Fruit fly (Drosophila melanogaster) whole organism, embryonic: ENCODE measurements around the gene Tsp66A.

Source experiments
- Atf6 ChIP-seq: fragments of 200-800 bp; sonication (Bioruptor generic); IDR thresholded peaks from 2 replicates; pipeline ENCODE4 v1.3.6; 2022; ENCODE audit warnings: missing biosample characterization, missing genetic modification characterization
- Bteb2 ChIP-seq: fragments of 200-800 bp; sonication (Bioruptor generic); optimal IDR thresholded peaks from 2 replicates; lab custom pipeline; 2016; ENCODE audit warnings: missing biosample characterization, missing genetic modification characterization
- CG10565 ChIP-seq: fragments of 200-800 bp; sonication (Bioruptor generic); optimal IDR thresholded peaks from 3 replicates; lab custom pipeline; 2016; ENCODE audit warnings: missing biosample characterization, mild to moderate bottlenecking, missing genetic modification characterization
- CG11093 ChIP-seq: fragments of 200-800 bp; sonication (Bioruptor generic); IDR thresholded peaks from 3 replicates; pipeline ENCODE4 v1.3.6; 2022; ENCODE audit warnings: missing biosample characterization, missing genetic modification characterization
- CG11504 ChIP-seq: fragments of 200-800 bp; sonication (Bioruptor generic); optimal IDR thresholded peaks from 3 replicates; lab custom pipeline; 2019; ENCODE audit warnings: missing biosample characterization, mild to moderate bottlenecking, missing genetic modification characterization, moderate library complexity
- CG17829 ChIP-seq: fragments of 200-800 bp; optimal IDR thresholded peaks from 2 replicates; lab custom pipeline; 2019; ENCODE audit warnings: missing biosample characterization, mild to moderate bottlenecking, missing genetic modification characterization, moderate library complexity
- CG18262 ChIP-seq: fragments of 200-800 bp; optimal IDR thresholded peaks from 3 replicates; lab custom pipeline; 2019; ENCODE audit warnings: missing biosample characterization, mild to moderate bottlenecking, missing genetic modification characterization, moderate library complexity
- CG2202 ChIP-seq: fragments of 200-800 bp; sonication (Bioruptor generic); optimal IDR thresholded peaks from 2 replicates; lab custom pipeline; 2018; ENCODE audit warnings: missing biosample characterization, mild to moderate bottlenecking, missing genetic modification characterization
- CG3065 ChIP-seq: fragments of 200-800 bp; sonication (Bioruptor generic); optimal IDR thresholded peaks from 2 replicates; lab custom pipeline; 2016; ENCODE audit warnings: missing biosample characterization, missing genetic modification characterization
- CG34376 ChIP-seq: fragments of 200-800 bp; sonication (Bioruptor generic); optimal IDR thresholded peaks from 2 replicates; lab custom pipeline; 2018; ENCODE audit warnings: missing biosample characterization, mild to moderate bottlenecking, missing genetic modification characterization
- CG4404 ChIP-seq: fragments of 200-800 bp; sonication (Bioruptor generic); IDR thresholded peaks from 2 replicates; pipeline ENCODE4 v1.3.6; 2022; ENCODE audit warnings: missing biosample characterization, missing genetic modification characterization
- CG4617 ChIP-seq: fragments of 200-800 bp; sonication (Bioruptor generic); optimal IDR thresholded peaks from 3 replicates; lab custom pipeline; 2016; ENCODE audit warnings: missing biosample characterization, missing genetic modification characterization, borderline replicate concordance
- CG5245 ChIP-seq: fragments of 200-800 bp; sonication (Bioruptor generic); optimal IDR thresholded peaks from 3 replicates; lab custom pipeline; 2016; ENCODE audit warnings: missing biosample characterization, missing genetic modification characterization
- CG6254 ChIP-seq: fragments of 200-800 bp; sonication (Bioruptor generic); optimal IDR thresholded peaks from 3 replicates; lab custom pipeline; 2017; ENCODE audit warnings: mild to moderate bottlenecking, missing biosample characterization, missing genetic modification reagents, missing genetic modification characterization
- CG7372 ChIP-seq: fragments of 200-800 bp; sonication (Bioruptor generic); IDR thresholded peaks from 2 replicates; pipeline ENCODE4 v1.3.6; 2022; ENCODE audit warnings: missing biosample characterization, missing genetic modification characterization
- CG7839 ChIP-seq: fragments of 200-800 bp; sonication (Bioruptor generic); optimal IDR thresholded peaks from 3 replicates; lab custom pipeline; 2018; ENCODE audit warnings: missing biosample characterization, mild to moderate bottlenecking, missing genetic modification characterization, moderate library complexity
- CG9609 ChIP-seq: fragments of 200-800 bp; sonication (Bioruptor generic); optimal IDR thresholded peaks from 3 replicates; lab custom pipeline; 2016; ENCODE audit warnings: missing biosample characterization, missing genetic modification characterization
- CG9817 ChIP-seq: fragments of 200-800 bp; sonication (Bioruptor generic); optimal IDR thresholded peaks from 2 replicates; lab custom pipeline; 2018; ENCODE audit warnings: missing biosample characterization, mild to moderate bottlenecking, missing genetic modification characterization, moderate library complexity
- Chrac-16 ChIP-seq: fragments of 200-800 bp; sonication (Bioruptor generic); optimal IDR thresholded peaks from 3 replicates; lab custom pipeline; 2016; ENCODE audit warnings: missing biosample characterization, missing genetic modification characterization
- HLHmδ ChIP-seq: fragments of 200-800 bp; sonication (Bioruptor generic); optimal IDR thresholded peaks from 2 replicates; lab custom pipeline; 2018; ENCODE audit warnings: missing biosample characterization, mild to moderate bottlenecking, missing genetic modification characterization, moderate library complexity
- Hr39 ChIP-seq: fragments of >200 bp; optimal IDR thresholded peaks from 2 replicates; lab custom pipeline; 2017
- MTF-1 ChIP-seq: fragments of 200-800 bp; sonication (Bioruptor generic); optimal IDR thresholded peaks from 2 replicates; lab custom pipeline; 2018; ENCODE audit warnings: missing biosample characterization, mild to moderate bottlenecking, missing genetic modification characterization, borderline replicate concordance
- Max ChIP-seq: fragments of 200-800 bp; sonication (Bioruptor generic); optimal IDR thresholded peaks from 2 replicates; lab custom pipeline; 2016; ENCODE audit warnings: missing biosample characterization, mild to moderate bottlenecking, missing genetic modification characterization
- Neu2 ChIP-seq: fragments of 200-800 bp; sonication (Bioruptor generic); optimal IDR thresholded peaks from 3 replicates; lab custom pipeline; 2016; ENCODE audit warnings: missing biosample characterization, missing genetic modification characterization, borderline replicate concordance
- Scr ChIP-seq: fragments of 200-800 bp; sonication (Bioruptor generic); IDR thresholded peaks from 2 replicates; pipeline ENCODE4 v1.3.6; 2022; ENCODE audit warnings: missing biosample characterization, missing genetic modification characterization; ENCODE audit not compliant: partially characterized antibody
- Sin3A ChIP-seq: fragments of >200 bp; optimal IDR thresholded peaks from 2 replicates; lab custom pipeline; 2018
- Spps ChIP-seq: fragments of 200-800 bp; sonication (Bioruptor generic); optimal IDR thresholded peaks from 2 replicates; lab custom pipeline; 2018; ENCODE audit warnings: missing biosample characterization, mild to moderate bottlenecking, missing genetic modification characterization
- Trl ChIP-seq, 3 experiments: fragments of >200 bp in 2 of 3; fragments of 200-800 bp in 1 of 3; sonication (Bioruptor generic) in 1 of 3; optimal IDR thresholded peaks; 2 replicates in 1 of 3; 3 replicates in 2 of 3; lab custom pipeline; 2016 to 2017; ENCODE audit warnings: missing biosample characterization in 1 of 3, missing genetic modification characterization in 1 of 3
- Xrp1 ChIP-seq: fragments of 200-800 bp; sonication (Bioruptor generic); IDR thresholded peaks from 2 replicates; pipeline ENCODE4 v1.3.6; 2022; ENCODE audit warnings: missing biosample characterization, missing genetic modification characterization
- abd-A ChIP-seq: fragments of 200-800 bp; sonication (Bioruptor generic); optimal IDR thresholded peaks from 3 replicates; lab custom pipeline; 2019; ENCODE audit warnings: missing biosample characterization, mild to moderate bottlenecking, missing genetic modification characterization, moderate library complexity
- chm ChIP-seq: fragments of 200-800 bp; sonication (Bioruptor generic); IDR thresholded peaks from 2 replicates; pipeline ENCODE4 v1.3.6; 2022; ENCODE audit warnings: missing biosample characterization, missing genetic modification characterization
- dysf ChIP-seq: fragments of 200-800 bp; sonication (Bioruptor generic); IDR thresholded peaks from 3 replicates; pipeline ENCODE4 v1.3.6; 2022; ENCODE audit warnings: missing biosample characterization, missing genetic modification characterization
- en ChIP-seq: fragments of 200-800 bp; sonication (Bioruptor generic); optimal IDR thresholded peaks from 2 replicates; lab custom pipeline; 2016; ENCODE audit warnings: missing biosample characterization, missing genetic modification characterization
- gsb-n ChIP-seq: fragments of 200-800 bp; sonication (Bioruptor generic); optimal IDR thresholded peaks from 3 replicates; lab custom pipeline; 2018; ENCODE audit warnings: missing biosample characterization, mild to moderate bottlenecking, missing genetic modification characterization
- her ChIP-seq: fragments of 200-800 bp; sonication (Bioruptor generic); optimal IDR thresholded peaks from 2 replicates; lab custom pipeline; 2016; ENCODE audit warnings: missing biosample characterization, missing genetic modification characterization
- insv ChIP-seq, 2 experiments: fragments of 200-800 bp; sonication (Bioruptor generic); optimal IDR thresholded peaks; 3 replicates each; lab custom pipeline; 2016 to 2018; ENCODE audit warnings: missing biosample characterization in 2 of 2, missing genetic modification characterization in 2 of 2
- inv ChIP-seq: fragments of 200-800 bp; sonication (Bioruptor generic); IDR thresholded peaks from 2 replicates; pipeline ENCODE4 v1.3.6; 2022; ENCODE audit warnings: missing biosample characterization, missing genetic modification characterization; ENCODE audit not compliant: partially characterized antibody
- jing ChIP-seq: fragments of 200-800 bp; sonication (Bioruptor generic); optimal IDR thresholded peaks from 2 replicates; lab custom pipeline; 2018; ENCODE audit warnings: missing biosample characterization, mild to moderate bottlenecking, missing genetic modification characterization
- kni ChIP-seq: fragments of 200-800 bp; sonication (Bioruptor generic); optimal IDR thresholded peaks from 3 replicates; lab custom pipeline; 2017; ENCODE audit warnings: mild to moderate bottlenecking, missing biosample characterization, missing genetic modification reagents, missing genetic modification characterization
- luna ChIP-seq: fragments of 200-800 bp; sonication (Bioruptor generic); optimal IDR thresholded peaks from 2 replicates; lab custom pipeline; 2016; ENCODE audit warnings: missing biosample characterization, missing genetic modification characterization
- nerfin-1 ChIP-seq: fragments of 200-800 bp; sonication (Bioruptor generic); optimal IDR thresholded peaks from 3 replicates; lab custom pipeline; 2019; ENCODE audit warnings: missing biosample characterization, mild to moderate bottlenecking, missing genetic modification characterization, moderate library complexity
- pum ChIP-seq: fragments of 200-800 bp; sonication (Bioruptor generic); optimal IDR thresholded peaks from 2 replicates; lab custom pipeline; 2016; ENCODE audit warnings: missing biosample characterization, missing genetic modification characterization
- repo ChIP-seq: fragments of 200-800 bp; sonication (Bioruptor generic); optimal IDR thresholded peaks from 2 replicates; lab custom pipeline; 2016; ENCODE audit warnings: missing biosample characterization, missing genetic modification characterization
- row ChIP-seq: fragments of 200-800 bp; sonication (Bioruptor generic); IDR thresholded peaks from 3 replicates; pipeline ENCODE4 v1.3.6; 2022; ENCODE audit warnings: missing biosample characterization, missing genetic modification characterization
- tll ChIP-seq, 2 experiments: fragments of 200-800 bp in 1 of 2; fragments of >200 bp in 1 of 2; sonication (Bioruptor generic) in 1 of 2; optimal IDR thresholded peaks; 2 replicates each; lab custom pipeline; 2017 to 2019; ENCODE audit warnings: missing biosample characterization in 2 of 2, missing genetic modification characterization in 2 of 2, mild to moderate bottlenecking in 1 of 2, moderate library complexity in 1 of 2
- toy ChIP-seq: fragments of 200-800 bp; sonication (Bioruptor generic); IDR thresholded peaks from 2 replicates; pipeline ENCODE4 v1.3.6; 2022; ENCODE audit warnings: missing biosample characterization, missing genetic modification characterization
- trem ChIP-seq: fragments of 200-800 bp; optimal IDR thresholded peaks from 3 replicates; lab custom pipeline; 2019; ENCODE audit warnings: missing biosample characterization, mild to moderate bottlenecking, missing genetic modification characterization, moderate library complexity
- yki ChIP-seq: fragments of >200 bp; optimal IDR thresholded peaks from 3 replicates; lab custom pipeline; 2018

Gene Tsp66A

dm6 chr3L:7434715-7435653 lies 30.3 kb upstream of the Tsp66A start, which contains the start of gene Rac2 (continued):
- TF ChIP-seq row (GFP tag; lab: Robert Waterston, UW) (peak; percentile 67), en (GFP tag; lab: Kevin White, UChicago) (no peak), Trl (optimal IDR thresholded peaks at IDR 0.05; lab: Kevin White, UChicago) (peak; percentile 95), Trl (GFP tag; optimal IDR thresholded peaks at IDR 0.05; lab: Kevin White, UChicago) (peak; percentile 77), toy (no peak), CG17829 (tag; lab: Kevin White, UChicago) (peak; percentile 15), CG11504 (tag; lab: Kevin White, UChicago) (peak; percentile 37), Neu2 (GFP tag; lab: Kevin White, UChicago) (no peak), CG3065 (GFP tag; lab: Kevin White, UChicago) (no peak), dysf (GFP tag; lab: Robert Waterston, UW) (peak; percentile 40; the same call in 1 of the 3 replicates), CG9609 (GFP tag; lab: Kevin White, UChicago) (no peak), CG18262 (tag; lab: Kevin White, UChicago) (peak; percentile 11), nerfin-1 (tag; lab: Kevin White, UChicago) (no peak), her (GFP tag; lab: Kevin White, UChicago) (peak; percentile 24), CG5245 (GFP tag; lab: Kevin White, UChicago) (no peak), insv (GFP tag; optimal IDR thresholded peaks at IDR 0.05; lab: Kevin White, UChicago) (no peak), tll (GFP tag; optimal IDR thresholded peaks at IDR 0.05; lab: Kevin White, UChicago) (peak in 1 of 2 experiments; percentile 95), CG2202 (peak; percentile 20), pum (no peak), Max (no peak), CG6254 (GFP tag; lab: Kevin White, UChicago) (peak; percentile 35), yki (lab: Kevin White, UChicago) (peak; percentile 95), inv (peak; percentile 21; the same call in 1 of the 2 replicates), CG34376 (peak; percentile 7), luna (GFP tag; lab: Kevin White, UChicago) (no peak), CG4404 (GFP tag; lab: Robert Waterston, UW) (0 out of 2 replicates have a peak, but pooled peaks have one; percentile 24), repo (GFP tag; lab: Kevin White, UChicago) (no peak), MTF-1 (GFP tag; lab: Kevin White, UChicago) (no peak), CG9817 (tag; lab: Kevin White, UChicago) (no peak), gsb-n (tag; lab: Kevin White, UChicago) (peak; percentile 56), Xrp1 (GFP tag; lab: Robert Waterston, UW) (peak; percentile 40; the same call in 1 of the 2 replicates), Sin3A (lab: Kevin White, UChicago) (no peak), Bteb2 (peak; percentile 36), Hr39 (lab: Kevin White, UChicago) (no peak), trem (tag; lab: Kevin White, UChicago) (peak; percentile 24), CG11093 (GFP tag; lab: Robert Waterston, UW) (0 out of 3 replicates have a peak, but pooled peaks have one; percentile 17), Spps (tag; lab: Kevin White, UChicago) (no peak), CG10565 (GFP tag; lab: Kevin White, UChicago) (no peak), CG4617 (GFP tag; lab: Kevin White, UChicago) (no peak), CG7372 (GFP tag; lab: Robert Waterston, UW) (no peak), Atf6 (peak; percentile 13; the same call in 1 of the 2 replicates), HLHmδ (GFP tag; lab: Kevin White, UChicago) (peak; percentile 16), Scr (GFP tag; lab: Robert Waterston, UW) (peak; percentile 51), CG7839 (tag; lab: Kevin White, UChicago) (peak; percentile 31), Chrac-16 (no peak), kni (GFP tag; lab: Kevin White, UChicago) (peak; percentile 82), chm (GFP tag; lab: Robert Waterston, UW) (peak; percentile 49), jing (no peak), abd-A (tag; lab: Kevin White, UChicago) (peak; percentile 58)
